Fruit fly (Drosophila melanogaster): ENCODE results near the gene Hipk.
A peak's percentile ranks its signal among the peaks of the same experiment; 100 is the strongest.

The Hipk gene

DNA sequence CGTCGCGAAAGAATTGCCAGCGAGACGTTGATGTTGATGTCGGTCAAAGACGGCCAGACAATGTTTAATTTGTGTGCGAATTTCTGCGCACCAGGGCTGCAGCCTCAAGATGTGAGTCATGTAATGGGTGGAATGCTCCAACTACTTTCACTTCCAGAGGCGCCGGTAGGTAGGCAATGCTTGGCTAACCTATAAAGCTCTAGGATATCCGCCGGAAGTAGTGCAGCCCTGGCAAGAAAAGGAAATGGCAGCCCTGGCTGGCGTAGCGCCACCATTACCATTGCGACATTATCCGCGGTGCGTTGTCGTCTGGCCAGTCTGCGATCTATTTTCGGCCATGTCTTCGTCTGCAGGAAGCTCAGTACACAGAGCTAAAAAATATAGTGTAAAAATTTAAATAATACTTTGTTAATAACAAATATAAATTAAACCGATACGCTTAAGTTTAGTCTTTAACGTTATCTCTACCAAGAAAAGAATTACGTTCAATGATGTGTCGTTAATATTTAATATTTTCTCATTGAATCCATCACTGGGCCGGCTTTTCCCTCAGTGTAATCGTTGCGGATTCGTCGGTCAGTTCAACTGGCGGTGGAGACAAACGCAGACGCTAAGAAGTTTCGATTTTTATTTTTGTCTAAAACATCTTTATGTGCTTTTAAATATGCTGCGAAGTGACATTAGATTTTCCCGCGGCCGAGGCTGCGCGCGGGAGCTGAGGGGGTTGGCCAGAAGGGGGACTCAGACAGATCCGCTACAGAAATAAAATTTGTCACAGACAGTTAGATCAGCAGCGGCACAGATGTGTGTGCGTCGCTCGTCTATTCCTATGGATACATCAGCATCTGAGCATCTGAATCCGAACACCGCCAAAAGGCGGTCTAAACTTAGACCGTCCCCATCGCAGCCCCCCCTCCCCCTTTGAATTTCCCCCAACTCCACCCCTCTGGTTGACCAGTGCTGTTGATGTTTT, 69.1 kb downstream of the Hipk start (continued):
- TF ChIP-seq CG8281 (tag; optimal IDR thresholded peaks at IDR 0.05) = peak; percentile 36
- no peak for TF ChIP-seq ato (GFP tag; IDR thresholded peaks at IDR 0.05; ENCODE audit: partially characterized antibody)
- no peak for TF ChIP-seq inv (GFP tag; IDR thresholded peaks at IDR 0.05; ENCODE audit: partially characterized antibody)
- peak; percentile 81 for TF ChIP-seq CG14441 (GFP tag; IDR thresholded peaks at IDR 0.05)
- peak; percentile 19 for TF ChIP-seq dmrt11E (tag; optimal IDR thresholded peaks at IDR 0.05)
- peak; percentile 39 for TF ChIP-seq Fer2 (tag; optimal IDR thresholded peaks at IDR 0.05)
- peak; percentile 43 for TF ChIP-seq kay (GFP tag; optimal IDR thresholded peaks at IDR 0.05)
- TF ChIP-seq CG9609 (GFP tag; optimal IDR thresholded peaks at IDR 0.05) = peak; percentile 56
- TF ChIP-seq CG1024 (GFP tag; IDR thresholded peaks at IDR 0.05) = peak; percentile 28; the same call in 1 of the 2 replicates
- peak; percentile 76 for TF ChIP-seq CG34376 (GFP tag; optimal IDR thresholded peaks at IDR 0.05)
- no peak for TF ChIP-seq CG7745 (tag; optimal IDR thresholded peaks at IDR 0.05)
- TF ChIP-seq CG10366 (GFP tag; IDR thresholded peaks at IDR 0.05) = peak; percentile 44
- no peak for TF ChIP-seq hbn (GFP tag; IDR thresholded peaks at IDR 0.05; ENCODE audit: partially characterized antibody)
- peak; percentile 76; the same call in 1 of the 2 replicates for TF ChIP-seq CG16779 (GFP tag; IDR thresholded peaks at IDR 0.05)
- TF ChIP-seq abd-A (tag; optimal IDR thresholded peaks at IDR 0.05) = no peak

DNA sequence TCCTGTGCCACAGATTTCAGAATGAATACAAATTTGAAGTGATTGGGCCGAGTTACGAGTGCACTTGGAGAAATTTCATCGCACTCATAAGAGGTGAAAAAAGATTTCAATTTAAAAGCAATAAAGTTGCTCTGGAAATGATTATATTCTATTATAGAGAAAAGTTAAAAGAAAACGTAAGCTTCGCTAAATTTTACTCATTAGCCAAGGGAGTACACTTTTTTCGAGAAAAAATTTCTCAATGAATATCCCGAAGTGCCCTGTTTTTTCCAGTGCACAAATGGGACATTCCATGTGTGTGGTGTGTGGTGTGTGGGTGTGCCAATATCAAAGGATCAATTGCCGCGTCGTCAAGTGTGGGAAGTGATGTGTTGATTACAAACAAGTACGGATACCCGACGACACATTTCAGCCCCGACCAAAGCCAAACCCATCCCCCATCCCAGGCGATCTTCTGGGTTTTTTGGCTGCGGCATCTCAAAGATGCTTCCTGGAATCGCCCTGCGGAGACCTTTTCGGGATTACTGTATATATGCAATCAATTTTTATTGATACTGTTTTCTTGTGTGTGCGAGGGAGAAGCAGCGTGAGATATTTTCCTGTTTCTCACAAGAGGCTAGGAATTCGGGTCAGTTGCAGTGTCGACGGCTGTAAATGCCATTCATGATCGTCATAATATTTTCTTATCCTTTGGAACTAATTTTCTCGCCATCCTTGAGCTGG, 70.9 kb downstream of the Hipk start:
- TF ChIP-seq aop (GFP tag; IDR thresholded peaks at IDR 0.05) (no peak), CG4730 (GFP tag; IDR thresholded peaks at IDR 0.05) (peak; percentile 22; the same call in 1 of the 2 replicates), pb (GFP tag; optimal IDR thresholded peaks at IDR 0.05) (no peak), btn (GFP tag; optimal IDR thresholded peaks at IDR 0.05) (peak; percentile 36), disco-r (GFP tag; optimal IDR thresholded peaks at IDR 0.05) (no peak), yki (optimal IDR thresholded peaks at IDR 0.05) (no peak), zen (tag; optimal IDR thresholded peaks at IDR 0.05) (peak; percentile 82), ato (GFP tag; IDR thresholded peaks at IDR 0.05; ENCODE audit: partially characterized antibody) (no peak), CG6689 (GFP tag; IDR thresholded peaks at IDR 0.05) (peak; percentile 68), CG11247 (GFP tag; IDR thresholded peaks at IDR 0.05) (no peak), hbn (GFP tag; IDR thresholded peaks at IDR 0.05; ENCODE audit: partially characterized antibody) (no peak), croc (GFP tag; conservative IDR thresholded peaks at IDR 0.05) (no peak; the same call in 1 of the 3 replicates), CG6254 (GFP tag; optimal IDR thresholded peaks at IDR 0.05) (peak; percentile 41), MBD-R2 (GFP tag; IDR thresholded peaks at IDR 0.05) (no peak), Hr39 (optimal IDR thresholded peaks at IDR 0.05) (no peak), CG6765 (GFP tag; optimal IDR thresholded peaks at IDR 0.05) (no peak), lbe (GFP tag; optimal IDR thresholded peaks at IDR 0.05) (no peak), D19A (tag; optimal IDR thresholded peaks at IDR 0.05) (peak; percentile 61), klu (GFP tag; IDR thresholded peaks at IDR 0.05) (no peak), CG34376 (GFP tag; optimal IDR thresholded peaks at IDR 0.05) (no peak), fu2 (GFP tag; optimal IDR thresholded peaks at IDR 0.05) (no peak), her (GFP tag; optimal IDR thresholded peaks at IDR 0.05) (no peak), CG1024 (GFP tag; IDR thresholded peaks at IDR 0.05) (0 out of 2 replicates have a peak, but pooled peaks have one; percentile 27), CG11504 (tag; optimal IDR thresholded peaks at IDR 0.05) (peak; percentile 43), shn (GFP tag; optimal IDR thresholded peaks at IDR 0.05) (no peak), cas (GFP tag; IDR thresholded peaks at IDR 0.05) (no peak), CG10366 (GFP tag; IDR thresholded peaks at IDR 0.05) (no peak), TFAM (GFP tag; optimal IDR thresholded peaks at IDR 0.05) (no peak), caup (GFP tag; optimal IDR thresholded peaks at IDR 0.05; ENCODE audit: severe bottlenecking) (no peak), CG3726 (GFP tag; IDR thresholded peaks at IDR 0.05) (no peak), D (optimal IDR thresholded peaks at IDR 0.05) (peak; percentile 11), D (GFP tag; optimal IDR thresholded peaks at IDR 0.05) (peak; percentile 26), Blimp-1 (GFP tag; optimal IDR thresholded peaks at IDR 0.05) (peak; percentile 58), GATAe (GFP tag; conservative IDR thresholded peaks at IDR 0.05) (no peak), CG11696 (GFP tag; IDR thresholded peaks at IDR 0.05) (0 out of 2 replicates have a peak, but pooled peaks have one; percentile 18), CG10565 (GFP tag; optimal IDR thresholded peaks at IDR 0.05) (no peak), CG14441 (GFP tag; IDR thresholded peaks at IDR 0.05) (no peak)

All from whole organism, embryonic.